Worm (Caenorhabditis elegans) whole organism, mixed stage, embryonic: ENCODE data around the gene F21A3.11.

ENCODE experiments used
- nhr-237 ChIP-seq: fragments of 150-350 bp; optimal IDR thresholded peaks from 2 replicates; lab custom pipeline; 2014; ENCODE audit warnings: missing biosample characterization, missing genetic modification characterization
- nhr-28 ChIP-seq: fragments of 150-350 bp; optimal IDR thresholded peaks from 2 replicates; lab custom pipeline; 2014; ENCODE audit warnings: missing biosample characterization, missing genetic modification characterization
- nhr-76 ChIP-seq: sonication (generic microtip); optimal IDR thresholded peaks from 2 replicates; lab custom pipeline; 2017; ENCODE audit warnings: missing biosample characterization, missing genetic modification characterization
- pha-4 ChIP-seq: fragments of 150-350 bp; optimal IDR thresholded peaks from 2 replicates; lab custom pipeline; 2018; ENCODE audit warnings: missing biosample characterization, missing genetic modification reagents, missing genetic modification characterization
- unc-39 ChIP-seq: fragments of 150-350 bp; optimal IDR thresholded peaks from 2 replicates; lab custom pipeline; 2014; ENCODE audit warnings: missing biosample characterization, missing genetic modification characterization
- ztf-11 ChIP-seq: fragments of 150-350 bp; optimal IDR thresholded peaks from 2 replicates; lab custom pipeline; 2014; ENCODE audit warnings: missing biosample characterization, missing genetic modification characterization

- TF ChIP-seq unc-39 (tag; lab: Kevin White, UChicago) (no peak), nhr-28 (tag; lab: Kevin White, UChicago) (no peak), nhr-76 (tag; lab: Kevin White, UChicago) (no peak), ztf-11 (tag; lab: Kevin White, UChicago) (no peak), pha-4 (tag; lab: Kevin White, UChicago) (no peak), nhr-237 (tag; lab: Kevin White, UChicago) (no peak)
Measured at ce11 chrV:15566511-15567178, 33.6 kb upstream of the F21A3.11 start.
